Worm (Caenorhabditis elegans) whole organism, L4 larva: ENCODE data around the gene snx-1.
A peak's percentile ranks its signal among the peaks of the same experiment; 100 is the strongest.

ENCODE experiments used
- D1046.2 ChIP-seq: fragments of 200-800 bp; sonication (Bioruptor generic); IDR thresholded peaks from 2 replicates; pipeline ENCODE4 v1.3.6; 2022; ENCODE audit warnings: missing genetic modification characterization, missing compliant biosample characterization
- F10B5.3 ChIP-seq: sonication (generic microtip); optimal IDR thresholded peaks from 2 replicates; lab custom pipeline; 2016; ENCODE audit warnings: mild to moderate bottlenecking, missing genetic modification characterization, missing compliant biosample characterization
- F37D6.2 ChIP-seq: sonication (generic microtip); optimal IDR thresholded peaks from 2 replicates; lab custom pipeline; 2016; ENCODE audit warnings: mild to moderate bottlenecking, missing genetic modification characterization, missing compliant biosample characterization
- F44E2.7 ChIP-seq: fragments of 200-800 bp; sonication (Bioruptor generic); IDR thresholded peaks from 2 replicates; pipeline ENCODE4 v2.1.2; 2022; ENCODE audit warnings: missing genetic modification characterization, missing compliant biosample characterization
- R02D3.7 ChIP-seq: fragments of 150-350 bp; sonication (generic microtip); optimal IDR thresholded peaks from 3 replicates; lab custom pipeline; 2014; ENCODE audit warnings: missing biosample characterization, missing genetic modification characterization
- aha-1 ChIP-seq: fragments of 150-350 bp; peaks from one replicate; lab custom pipeline; 2014; ENCODE audit warnings: missing biosample characterization, missing genetic modification characterization
- attf-4 ChIP-seq: sonication (generic microtip); optimal IDR thresholded peaks from 3 replicates; lab custom pipeline; 2017; ENCODE audit warnings: missing biosample characterization, missing genetic modification characterization
- ceh-20 ChIP-seq: fragments of 200-800 bp; sonication (Bioruptor generic); IDR thresholded peaks from 2 replicates; pipeline ENCODE4 v1.3.6; 2022; ENCODE audit warnings: missing genetic modification reagents, missing genetic modification characterization, missing compliant biosample characterization
- ctbp-1 ChIP-seq: fragments of 200-800 bp; sonication (Bioruptor generic); IDR thresholded peaks from 2 replicates; pipeline ENCODE4 v1.3.6; 2022; ENCODE audit warnings: missing genetic modification reagents, missing genetic modification characterization, missing compliant biosample characterization
- daf-12 ChIP-seq: fragments of 150-350 bp; optimal IDR thresholded peaks from 2 replicates; lab custom pipeline; 2014; ENCODE audit warnings: missing biosample characterization, missing genetic modification reagents, missing genetic modification characterization
- daf-16 ChIP-seq, 3 experiments: sonication (generic microtip); optimal IDR thresholded peaks; 2 replicates each; lab custom pipeline; 2016 to 2017; ENCODE audit warnings: missing genetic modification characterization in 3 of 3, missing genetic modification reagents in 3 of 3, mild to moderate bottlenecking in 2 of 3, missing compliant biosample characterization in 2 of 3, missing biosample characterization in 1 of 3, moderate library complexity in 1 of 3
- daf-8 ChIP-seq: fragments of 200-800 bp; sonication (Bioruptor generic); IDR thresholded peaks from 2 replicates; pipeline ENCODE4 v1.3.6; 2022; ENCODE audit warnings: missing genetic modification characterization, missing compliant biosample characterization
- egl-43 ChIP-seq: fragments of 200-800 bp; sonication (Bioruptor generic); IDR thresholded peaks from 2 replicates; pipeline ENCODE4 v1.3.6; 2022; ENCODE audit warnings: missing genetic modification reagents, missing genetic modification characterization, missing compliant biosample characterization
- gei-8 ChIP-seq: fragments of 200-800 bp; sonication (Bioruptor generic); optimal IDR thresholded peaks from 2 replicates; lab custom pipeline; 2018; ENCODE audit warnings: mild to moderate bottlenecking, missing genetic modification characterization, missing compliant biosample characterization
- hif-1 ChIP-seq, 2 experiments: sonication (generic microtip); optimal IDR thresholded peaks; 2 replicates each; lab custom pipeline; 2016 to 2017; ENCODE audit warnings: missing compliant biosample characterization in 2 of 2, missing genetic modification characterization in 2 of 2, missing genetic modification reagents in 2 of 2, missing genotype in 2 of 2, mild to moderate bottlenecking in 1 of 2
- hlh-30 ChIP-seq: sonication (generic microtip); optimal IDR thresholded peaks from 2 replicates; lab custom pipeline; 2017; ENCODE audit warnings: antibody characterized with exemption, mild to moderate bottlenecking, missing genetic modification characterization, missing compliant biosample characterization; ENCODE audit not compliant: insufficient read depth
- hmg-1.1 ChIP-seq: fragments of 200-800 bp; sonication (Bioruptor generic); IDR thresholded peaks from 2 replicates; pipeline ENCODE4 v1.3.6; 2022; ENCODE audit warnings: missing genetic modification reagents, missing genetic modification characterization, missing compliant biosample characterization
- jun-1 ChIP-seq: fragments of 150-350 bp; optimal IDR thresholded peaks from 2 replicates; lab custom pipeline; 2014; ENCODE audit warnings: missing biosample characterization, missing genetic modification reagents, missing genetic modification characterization
- lin-1 ChIP-seq: fragments of 200-800 bp; sonication (Bioruptor generic); IDR thresholded peaks from 2 replicates; pipeline ENCODE4 v1.3.6; 2022; ENCODE audit warnings: missing genetic modification reagents, missing genetic modification characterization, missing compliant biosample characterization
- lsy-2 ChIP-seq, 2 experiments: fragments of 150-350 bp in 1 of 2; sonication (generic microtip) in 1 of 2; optimal IDR thresholded peaks; 2 replicates each; lab custom pipeline; 2014 to 2017; ENCODE audit warnings: missing biosample characterization in 2 of 2, missing genetic modification characterization in 2 of 2
- mep-1 ChIP-seq: fragments of 150-350 bp; sonication (generic microtip); optimal IDR thresholded peaks from 3 replicates; lab custom pipeline; 2014; ENCODE audit warnings: missing biosample characterization, missing genetic modification characterization
- mes-2 ChIP-seq: sonication (generic microtip); optimal IDR thresholded peaks from 2 replicates; lab custom pipeline; 2016; ENCODE audit warnings: missing genotype, mild to moderate bottlenecking, missing genetic modification characterization, missing compliant biosample characterization; ENCODE audit not compliant: poor library complexity, severe bottlenecking
- nhr-102 ChIP-seq: sonication (generic microtip); optimal IDR thresholded peaks from 2 replicates; lab custom pipeline; 2016; ENCODE audit warnings: mild to moderate bottlenecking, missing genetic modification characterization, moderate library complexity, missing compliant biosample characterization
- nhr-25 ChIP-seq: sonication (generic microtip); optimal IDR thresholded peaks from 2 replicates; lab custom pipeline; 2017; ENCODE audit warnings: missing genetic modification characterization, mild to moderate bottlenecking, missing compliant biosample characterization, antibody characterized with exemption, moderate library complexity, borderline replicate concordance; ENCODE audit not compliant: insufficient read depth
- nhr-6 ChIP-seq: fragments of 150-350 bp; optimal IDR thresholded peaks from 2 replicates; lab custom pipeline; 2014; ENCODE audit warnings: missing biosample characterization, missing genetic modification characterization
- rbr-2 ChIP-seq: sonication (generic microtip); optimal IDR thresholded peaks from 2 replicates; lab custom pipeline; 2016; ENCODE audit warnings: missing genotype, missing genetic modification characterization, missing compliant biosample characterization
- skn-1 ChIP-seq: fragments of 150-350 bp; optimal IDR thresholded peaks from 2 replicates; lab custom pipeline; 2014; ENCODE audit warnings: missing biosample characterization, missing genetic modification characterization
- spr-3 ChIP-seq: fragments of 200-800 bp; sonication (Bioruptor generic); optimal IDR thresholded peaks from 2 replicates; lab custom pipeline; 2018; ENCODE audit warnings: mild to moderate bottlenecking, missing genetic modification characterization, missing compliant biosample characterization
- tra-1 ChIP-seq: fragments of 200-800 bp; sonication (Bioruptor generic); IDR thresholded peaks from 2 replicates; pipeline ENCODE4 v1.3.6; 2022; ENCODE audit warnings: missing genetic modification reagents, missing genetic modification characterization, missing compliant biosample characterization
- unc-62 ChIP-seq, 3 experiments: fragments of 150-350 bp in 1 of 3; sonication (generic microtip); optimal IDR thresholded peaks in 2 of 3; peaks in 1 of 3; 1 replicate in 1 of 3; 2 replicates in 2 of 3; lab custom pipeline; 2014 to 2017; ENCODE audit warnings: missing biosample characterization in 3 of 3, missing genetic modification characterization in 3 of 3, missing genetic modification reagents in 3 of 3, missing genotype in 1 of 3
- vab-7 ChIP-seq: fragments of 200-800 bp; sonication (Bioruptor generic); IDR thresholded peaks from 2 replicates; pipeline ENCODE4 v1.3.6; 2022; ENCODE audit warnings: missing genetic modification reagents, missing genetic modification characterization, missing compliant biosample characterization
- zag-1 ChIP-seq: fragments of 150-350 bp; optimal IDR thresholded peaks from 2 replicates; lab custom pipeline; 2014; ENCODE audit warnings: missing biosample characterization, missing genetic modification characterization

The snx-1 gene

DNA sequence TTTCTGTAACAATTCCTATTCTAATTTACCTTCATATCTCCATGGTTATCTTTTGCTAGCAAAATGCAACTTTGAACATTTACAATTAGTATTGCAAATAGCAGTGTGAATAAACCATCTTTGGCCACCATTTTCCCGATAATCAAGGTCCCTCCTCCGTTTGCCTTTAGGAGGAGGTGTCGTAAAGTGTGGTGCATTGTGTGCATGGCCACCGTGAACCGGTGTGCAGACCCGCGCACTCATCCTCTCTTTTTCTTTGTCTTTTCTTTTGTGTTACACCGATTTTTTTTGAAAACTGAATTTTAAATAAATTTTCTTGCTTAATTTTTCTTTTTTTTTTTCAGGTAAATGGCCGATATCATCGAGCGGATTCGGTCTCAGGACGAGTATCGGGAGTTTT lies 32.0 kb upstream of the snx-1 start, which contains the start of the genes pigx-1 and rme-6:
pigx-1 (minus strand) TSS at position 206 of the 400 bp plus-strand sequence.
rme-6 (plus strand) TSS at position 345 of the 400 bp plus-strand sequence.
- no peak for TF ChIP-seq vab-7 (GFP tag; lab: Robert Waterston, UW)
- TF ChIP-seq aha-1 (tag; lab: Kevin White, UChicago): peak; percentile 39
- no peak for TF ChIP-seq D1046.2 (GFP tag; lab: Robert Waterston, UW)
- TF ChIP-seq unc-62 (GFP tag; optimal IDR thresholded peaks at IDR 0.05 in 1 of 2; lab: Kevin White, UChicago): no peak
- TF ChIP-seq unc-62 (tag; optimal IDR thresholded peaks at IDR 0.05; lab: Kevin White, UChicago): no peak
- TF ChIP-seq tra-1: no peak
- peak; percentile 56 for TF ChIP-seq mes-2 (tag; lab: Kevin White, UChicago)
- TF ChIP-seq nhr-25: no peak
- no peak for TF ChIP-seq hmg-1.1 (GFP tag; lab: Robert Waterston, UW)
- no peak for TF ChIP-seq jun-1
- TF ChIP-seq daf-8 (GFP tag; lab: Robert Waterston, UW): no peak
- peak; percentile 7 for TF ChIP-seq hlh-30 (tag; lab: Kevin White, UChicago)
- no peak for TF ChIP-seq F37D6.2 (tag; lab: Kevin White, UChicago)
- TF ChIP-seq egl-43 (GFP tag; lab: Robert Waterston, UW): no peak
- no peak for TF ChIP-seq daf-16 (GFP tag; optimal IDR thresholded peaks at IDR 0.05; lab: Kevin White, UChicago)
- no peak for TF ChIP-seq daf-16 (tag; optimal IDR thresholded peaks at IDR 0.05; lab: Kevin White, UChicago)
- TF ChIP-seq nhr-102: no peak
- no peak for TF ChIP-seq ceh-20 (GFP tag; lab: Robert Waterston, UW)
- no peak for TF ChIP-seq skn-1 (tag; lab: Kevin White, UChicago)
- TF ChIP-seq F44E2.7 (GFP tag; lab: Robert Waterston, UW): no peak
- no peak for TF ChIP-seq daf-12 (tag; lab: Kevin White, UChicago)

DNA sequence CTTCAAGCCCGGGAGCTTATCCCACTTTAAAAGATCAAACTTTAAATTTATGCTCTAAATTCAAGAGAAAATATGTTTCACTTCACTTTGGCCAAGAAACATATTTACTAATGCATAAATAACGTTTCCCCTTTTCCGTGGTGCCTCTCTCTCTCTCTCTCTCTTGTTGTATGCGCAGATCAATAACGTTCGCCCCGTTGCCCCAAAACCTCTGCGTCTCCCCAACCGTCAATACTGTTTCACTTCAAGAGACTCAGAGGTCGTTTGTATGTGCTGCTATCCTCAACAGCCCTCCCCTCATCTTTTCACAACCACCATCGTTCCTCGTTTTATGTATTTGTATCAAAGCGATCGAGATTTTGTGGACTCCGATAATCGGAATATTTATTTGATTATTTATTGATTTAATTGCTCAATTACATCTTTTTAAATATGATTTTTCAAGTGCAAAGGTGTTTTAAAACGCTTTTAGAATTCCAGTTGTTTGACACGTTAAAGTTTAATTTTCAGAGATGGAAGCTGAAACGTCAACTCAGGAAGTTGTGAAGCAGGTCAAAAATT lies 25.0 kb upstream of the snx-1 start, which contains the start of gene ife-4:
ife-4 (plus strand) TSS at position 511 of the 561 bp plus-strand sequence.
- TF ChIP-seq attf-4 (no peak), lin-1 (no peak), daf-12 (tag; lab: Kevin White, UChicago) (no peak), jun-1 (no peak), nhr-6 (tag; lab: Kevin White, UChicago) (peak; percentile 72), vab-7 (GFP tag; lab: Robert Waterston, UW) (no peak), skn-1 (tag; lab: Kevin White, UChicago) (no peak), hif-1 (tag; optimal IDR thresholded peaks at IDR 0.05; lab: Kevin White, UChicago) (peak in 1 of 2 experiments; percentile 13), F37D6.2 (tag; lab: Kevin White, UChicago) (peak; percentile 1), mes-2 (tag; lab: Kevin White, UChicago) (peak; percentile 71), mep-1 (tag; lab: Kevin White, UChicago) (peak; percentile 74), hlh-30 (tag; lab: Kevin White, UChicago) (peak; percentile 25), rbr-2 (tag; lab: Kevin White, UChicago) (peak; percentile 46), lsy-2 (tag; optimal IDR thresholded peaks at IDR 0.05; lab: Kevin White, UChicago) (peak in 1 of 2 experiments; percentile 49), hmg-1.1 (GFP tag; lab: Robert Waterston, UW) (peak; percentile 75), R02D3.7 (tag; lab: Kevin White, UChicago) (no peak)

DNA sequence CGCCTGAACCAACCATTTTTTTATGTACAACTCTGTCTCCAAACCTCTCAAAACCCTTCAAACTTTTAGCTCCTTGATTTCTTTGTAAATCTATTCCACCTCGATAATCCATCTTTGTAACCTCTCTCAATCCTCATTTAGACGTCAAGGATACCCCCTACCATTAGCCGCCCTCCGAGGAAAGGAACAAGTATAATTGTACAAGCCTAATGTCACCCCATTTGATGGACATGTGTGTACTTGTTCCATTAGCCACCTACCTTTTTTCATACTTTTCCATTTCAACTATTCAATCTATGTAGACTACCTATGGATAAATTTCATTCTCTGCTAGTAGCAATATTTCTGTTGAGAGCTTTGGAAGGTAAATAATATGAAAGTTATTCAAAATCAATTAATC lies 21.0 kb upstream of the snx-1 start, which contains the start of gene C05D9.4:
C05D9.4 (plus strand) TSS at position 301 of the 400 bp plus-strand sequence.
- no peak for TF ChIP-seq spr-3 (GFP tag; lab: Kevin White, UChicago)
- TF ChIP-seq unc-62 (GFP tag; optimal IDR thresholded peaks at IDR 0.05 in 1 of 2; lab: Kevin White, UChicago): no peak
- TF ChIP-seq unc-62 (tag; optimal IDR thresholded peaks at IDR 0.05; lab: Kevin White, UChicago): no peak
- TF ChIP-seq gei-8 (GFP tag; lab: Kevin White, UChicago): no peak
- TF ChIP-seq hmg-1.1 (GFP tag; lab: Robert Waterston, UW): no peak
- TF ChIP-seq F10B5.3 (tag; lab: Kevin White, UChicago): no peak
- no peak for TF ChIP-seq ctbp-1 (GFP tag; lab: Robert Waterston, UW)
- TF ChIP-seq zag-1 (tag; lab: Kevin White, UChicago): no peak
- TF ChIP-seq, all 104 proteins: peak for 0
